Worm (Caenorhabditis elegans): Measurements from ENCODE around the gene tmd-2.
"Not testable (repeated sequence)": the region's sequence is repeated elsewhere in the genome, so short reads cannot be mapped to it uniquely, and the experiment has no call there.

Gene tmd-2

ce11 chrV:8307013-8307412 lies 27.4 kb upstream of the tmd-2 start:
- TF ChIP-seq dao-5 (tag; optimal IDR thresholded peaks at IDR 0.05) = no peak
- no peak for TF ChIP-seq him-1 (tag; optimal IDR thresholded peaks at IDR 0.05)
- TF ChIP-seq W03F9.2 (tag; optimal IDR thresholded peaks at IDR 0.05) = no peak

DNA sequence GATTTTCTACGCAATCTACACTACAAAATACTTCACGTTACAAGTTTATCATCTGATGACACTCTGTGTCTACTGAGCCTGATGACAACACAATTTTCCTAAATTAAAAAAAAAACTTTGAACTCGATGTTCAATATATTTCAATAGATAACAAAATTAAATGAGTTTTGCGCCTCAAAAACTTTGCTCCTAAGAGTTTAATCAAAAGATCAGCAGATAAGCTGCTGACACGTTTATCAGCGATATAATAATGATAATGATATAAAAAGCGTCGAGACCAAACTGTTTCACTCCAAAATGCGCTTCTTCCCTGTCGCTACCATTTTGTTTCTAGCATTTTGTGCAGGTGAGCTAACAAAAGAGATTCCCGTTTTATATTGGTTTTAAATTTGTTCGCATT lies 26.8 kb upstream of the tmd-2 start, which contains the start of gene clec-218:
TSS of gene clec-218 (plus strand) at position 262 of the 400 bp plus-strand sequence.
- TF ChIP-seq dao-5 (tag; optimal IDR thresholded peaks at IDR 0.05) (no peak), W03F9.2 (tag; optimal IDR thresholded peaks at IDR 0.05) (no peak), him-1 (tag; optimal IDR thresholded peaks at IDR 0.05) (no peak)

ce11 chrV:8311210-8311609 lies 23.2 kb upstream of the tmd-2 start, which contains the start of gene W02D7.12:
TSS of gene W02D7.12 (plus strand) at chrV:8311510.
- TF ChIP-seq dao-5 (tag; optimal IDR thresholded peaks at IDR 0.05) = no peak
- TF ChIP-seq him-1 (tag; optimal IDR thresholded peaks at IDR 0.05) = no peak
- TF ChIP-seq W03F9.2 (tag; optimal IDR thresholded peaks at IDR 0.05) = no peak

ce11 chrV:8318135-8318534 lies 16.3 kb upstream of the tmd-2 start, which contains the start of gene clec-219:
TSS of gene clec-219 (plus strand) at chrV:8318435.
- TF ChIP-seq him-1 (tag; optimal IDR thresholded peaks at IDR 0.05) = no peak
- TF ChIP-seq dao-5 (tag; optimal IDR thresholded peaks at IDR 0.05) = no peak
- no peak for TF ChIP-seq W03F9.2 (tag; optimal IDR thresholded peaks at IDR 0.05)

- no peak for TF ChIP-seq dao-5 (tag; optimal IDR thresholded peaks at IDR 0.05)
- no peak for TF ChIP-seq him-1 (tag; optimal IDR thresholded peaks at IDR 0.05)
- TF ChIP-seq W03F9.2 (tag; optimal IDR thresholded peaks at IDR 0.05) = no peak
Observed at ce11 chrV:8323545-8323944, 10.9 kb upstream of the tmd-2 start.

DNA sequence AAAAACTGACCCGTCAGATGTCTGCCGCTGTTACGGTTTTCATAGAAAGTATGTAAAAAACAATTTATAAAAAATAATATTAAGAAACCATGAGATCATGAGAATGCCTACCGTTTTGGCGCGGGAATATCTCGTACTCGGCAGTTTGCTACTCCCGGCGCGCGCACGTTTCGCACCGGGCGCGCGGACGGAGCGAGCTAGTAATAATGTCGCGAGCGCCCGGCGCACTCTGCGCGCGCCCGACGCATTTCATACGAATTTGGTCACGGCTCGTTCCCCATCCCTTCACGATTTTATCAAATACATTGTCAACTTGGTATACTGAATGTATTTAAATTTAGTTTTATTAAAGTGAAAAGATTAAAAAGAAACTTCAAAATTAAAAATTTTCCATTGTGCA lies 8.6 kb upstream of the tmd-2 start:
- TF ChIP-seq him-1 (tag; optimal IDR thresholded peaks at IDR 0.05) (no peak), dao-5 (tag; optimal IDR thresholded peaks at IDR 0.05) (no peak)

DNA sequence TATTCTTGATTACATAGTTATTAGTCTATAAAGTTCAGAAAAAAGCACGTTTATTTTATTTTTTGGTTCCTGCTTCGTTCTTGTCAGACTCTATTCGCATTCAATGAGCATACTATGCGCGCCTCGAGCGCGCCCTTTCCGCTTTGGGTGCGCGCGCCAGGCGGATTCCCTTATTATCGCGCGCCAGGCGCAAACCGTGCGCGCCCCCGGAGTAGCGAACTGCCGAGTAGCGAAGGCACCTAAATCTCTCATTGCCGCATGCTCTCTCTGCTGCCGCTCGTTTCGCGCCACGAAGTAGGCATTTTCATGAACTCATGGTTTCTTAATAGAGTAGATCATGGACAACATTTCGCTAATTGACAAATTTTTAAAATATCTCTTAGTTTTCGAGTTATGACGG lies 7.4 kb upstream of the tmd-2 start:
- no peak for TF ChIP-seq W03F9.2 (tag; optimal IDR thresholded peaks at IDR 0.05)
- TF ChIP-seq him-1 (tag; optimal IDR thresholded peaks at IDR 0.05) = no peak
- TF ChIP-seq dao-5 (tag; optimal IDR thresholded peaks at IDR 0.05) = no peak

ce11 chrV:8335620-8336019 lies 1.2 kb downstream of the tmd-2 start:
- TF ChIP-seq W03F9.2 (tag; optimal IDR thresholded peaks at IDR 0.05) (no peak), him-1 (tag; optimal IDR thresholded peaks at IDR 0.05) (no peak), dao-5 (tag; optimal IDR thresholded peaks at IDR 0.05) (no peak)

DNA sequence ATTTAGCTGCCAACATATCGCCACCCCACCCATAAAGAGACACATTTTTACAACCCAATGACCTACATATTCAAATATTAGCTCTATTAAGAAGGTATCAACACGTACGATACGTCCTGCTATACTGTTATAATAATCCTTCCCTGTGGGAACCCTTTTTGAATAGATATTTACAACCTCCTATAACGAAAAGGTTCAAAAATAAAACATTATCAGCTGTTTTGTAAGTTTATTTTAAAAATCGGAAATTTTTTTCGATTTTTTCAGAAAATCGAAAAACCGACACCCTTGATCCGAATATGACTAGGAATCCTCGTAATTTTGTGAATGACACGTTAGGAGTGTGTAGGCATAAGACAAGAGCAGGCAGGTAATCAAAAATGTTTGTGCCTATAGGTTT lies 6.5 kb downstream of the tmd-2 start, which contains the start of gene C08D8.7:
TSS of gene C08D8.7 (plus strand) at position 301 of the 400 bp plus-strand sequence.
- TF ChIP-seq W03F9.2, dao-5, him-1 (tag; optimal IDR thresholded peaks at IDR 0.05): not testable (repeated sequence)

ce11 chrV:8342416-8342815 lies 8.0 kb downstream of the tmd-2 start:
- TF ChIP-seq dao-5 (tag; optimal IDR thresholded peaks at IDR 0.05) = no peak
- TF ChIP-seq W03F9.2 (tag; optimal IDR thresholded peaks at IDR 0.05) = no peak
- no peak for TF ChIP-seq him-1 (tag; optimal IDR thresholded peaks at IDR 0.05)

ce11 chrV:8345436-8345835 lies 11.0 kb downstream of the tmd-2 start, which contains the start of gene C08D8.1:
TSS of gene C08D8.1 (plus strand) at chrV:8345759.
- TF ChIP-seq W03F9.2 (tag; optimal IDR thresholded peaks at IDR 0.05) = no peak
- no peak for TF ChIP-seq him-1 (tag; optimal IDR thresholded peaks at IDR 0.05)
- no peak for TF ChIP-seq dao-5 (tag; optimal IDR thresholded peaks at IDR 0.05)

DNA sequence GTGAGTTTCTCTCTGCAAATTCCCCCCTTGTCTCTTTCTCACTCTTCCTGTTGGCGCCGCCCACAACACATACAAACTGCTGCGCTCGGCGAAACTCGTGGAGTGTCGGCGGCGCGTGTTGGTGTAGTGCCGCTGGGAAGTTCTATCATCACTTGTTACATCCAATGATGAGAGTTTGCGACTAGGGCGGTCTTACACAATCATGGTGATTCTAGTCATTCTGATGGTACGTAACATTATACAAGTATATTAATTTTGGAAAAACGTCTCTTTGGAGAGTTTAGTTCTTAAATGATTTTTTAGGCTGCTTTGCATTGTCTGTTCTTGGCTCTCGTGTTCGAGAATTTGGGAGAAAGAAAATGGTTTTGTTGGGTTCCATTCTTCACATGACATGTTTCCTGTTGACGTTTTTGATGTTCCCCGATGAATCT lies 14.5 kb downstream of the tmd-2 start:
- TF ChIP-seq him-1 (tag; optimal IDR thresholded peaks at IDR 0.05) (peak; percentile 50), W03F9.2 (tag; optimal IDR thresholded peaks at IDR 0.05) (peak; percentile 67), dao-5 (tag; optimal IDR thresholded peaks at IDR 0.05) (no peak)

- TF ChIP-seq him-1 (tag; optimal IDR thresholded peaks at IDR 0.05) = no peak
- no peak for TF ChIP-seq dao-5 (tag; optimal IDR thresholded peaks at IDR 0.05)
- no peak for TF ChIP-seq W03F9.2 (tag; optimal IDR thresholded peaks at IDR 0.05)
Observed at ce11 chrV:8349950-8350349, 15.5 kb downstream of the tmd-2 start.

DNA sequence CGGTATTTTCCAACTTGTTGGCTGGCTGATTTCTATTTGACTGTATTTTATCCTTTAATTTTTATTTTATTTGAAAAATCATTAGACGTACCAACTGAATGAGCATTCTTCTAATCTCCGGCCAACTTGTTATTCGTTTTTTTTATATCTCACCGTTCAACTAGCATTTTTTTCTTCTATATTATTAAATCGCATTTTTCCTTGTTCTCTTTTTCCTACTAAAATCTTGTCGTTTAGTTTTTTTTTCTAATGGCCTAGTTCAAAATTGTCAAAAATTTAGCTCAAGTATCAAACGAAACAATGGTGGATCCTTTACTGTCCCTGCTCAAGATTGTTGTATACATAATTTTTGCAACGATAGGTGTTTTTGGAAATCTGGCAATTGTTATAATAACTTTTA lies 16.9 kb downstream of the tmd-2 start, which contains the start of gene srsx-22:
TSS of gene srsx-22 (plus strand) at position 301 of the 400 bp plus-strand sequence.
- TF ChIP-seq dao-5 (tag; optimal IDR thresholded peaks at IDR 0.05) (no peak), him-1 (tag; optimal IDR thresholded peaks at IDR 0.05) (no peak), W03F9.2 (tag; optimal IDR thresholded peaks at IDR 0.05) (no peak)
